Worm (Caenorhabditis elegans) whole organism, young adult: ENCODE measurements around the gene hrpa-2.

Experiments used
- B0336.3 ChIP-seq: fragments of 200-800 bp; sonication (Bioruptor generic); IDR thresholded peaks from 2 replicates; pipeline ENCODE4 v1.3.6; 2022; ENCODE audit warnings: missing genetic modification characterization, missing compliant biosample characterization
- C17E4.6 ChIP-seq: fragments of 200-800 bp; sonication (Bioruptor generic); IDR thresholded peaks from 2 replicates; pipeline ENCODE4 v1.3.6; 2022; ENCODE audit warnings: missing genetic modification reagents, missing genetic modification characterization, missing compliant biosample characterization
- F49E8.2 ChIP-seq: sonication (generic microtip); optimal IDR thresholded peaks from 3 replicates; lab custom pipeline; 2017; ENCODE audit warnings: missing genetic modification characterization, mild to moderate bottlenecking, missing compliant biosample characterization, antibody characterized with exemption, moderate library complexity; ENCODE audit not compliant: insufficient read depth
- attf-5 ChIP-seq: fragments of 200-800 bp; sonication (Bioruptor generic); optimal IDR thresholded peaks from 2 replicates; lab custom pipeline; 2018; ENCODE audit warnings: mild to moderate bottlenecking, missing genetic modification characterization, missing compliant biosample characterization
- ets-4 ChIP-seq: fragments of 200-800 bp; sonication (Bioruptor generic); optimal IDR thresholded peaks from 2 replicates; lab custom pipeline; 2018; ENCODE audit warnings: mild to moderate bottlenecking, missing genetic modification characterization, missing compliant biosample characterization
- lin-35 ChIP-seq, 3 experiments: fragments of 150-350 bp in 2 of 3; sonication (generic microtip) in 1 of 3; optimal IDR thresholded peaks; 2 replicates each; lab custom pipeline; 2014 to 2018; ENCODE audit warnings: missing biosample characterization in 3 of 3, missing genetic modification characterization in 3 of 3, missing genetic modification reagents in 3 of 3
- mes-4 ChIP-seq: sonication (generic microtip); optimal IDR thresholded peaks from 2 replicates; lab custom pipeline; 2016; ENCODE audit warnings: missing genotype, missing genetic modification characterization, missing compliant biosample characterization
- nhr-90 ChIP-seq: sonication (generic microtip); optimal IDR thresholded peaks from 2 replicates; lab custom pipeline; 2016; ENCODE audit warnings: missing genotype, mild to moderate bottlenecking, missing genetic modification characterization, missing compliant biosample characterization
- repo-1 ChIP-seq: sonication (generic microtip); optimal IDR thresholded peaks from 2 replicates; lab custom pipeline; 2017; ENCODE audit warnings: mild to moderate bottlenecking, missing genetic modification characterization, missing compliant biosample characterization
- zim-3 ChIP-seq: sonication (generic microtip); optimal IDR thresholded peaks from 2 replicates; lab custom pipeline; 2017; ENCODE audit warnings: mild to moderate bottlenecking, missing genetic modification characterization, moderate library complexity, missing compliant biosample characterization
- ztf-25 ChIP-seq: fragments of 200-800 bp; sonication (Bioruptor generic); IDR thresholded peaks from 2 replicates; pipeline ENCODE4 v1.3.6; 2022; ENCODE audit warnings: missing genetic modification reagents, missing genetic modification characterization, missing compliant biosample characterization
- ztf-3 ChIP-seq: fragments of 200-800 bp; sonication (Bioruptor generic); optimal IDR thresholded peaks from 2 replicates; lab custom pipeline; 2018; ENCODE audit warnings: mild to moderate bottlenecking, missing genetic modification characterization, missing compliant biosample characterization

ce11 chrX:5197440-5197839 is 18.7 kb upstream of the hrpa-2 start:
- TF ChIP-seq attf-5 (GFP tag; lab: Kevin White, UChicago) (no peak), C17E4.6 (GFP tag; lab: Robert Waterston, UW) (no peak), repo-1 (tag; lab: Kevin White, UChicago) (no peak), B0336.3 (GFP tag; lab: Robert Waterston, UW) (no peak), ztf-25 (GFP tag; lab: Robert Waterston, UW) (no peak), lin-35 (GFP tag; optimal IDR thresholded peaks at IDR 0.05; lab: Kevin White, UChicago) (no peak), mes-4 (tag; lab: Kevin White, UChicago) (no peak), F49E8.2 (no peak), zim-3 (tag; lab: Kevin White, UChicago) (no peak), ztf-3 (GFP tag; lab: Kevin White, UChicago) (no peak), ets-4 (GFP tag; lab: Kevin White, UChicago) (no peak), nhr-90 (tag; lab: Kevin White, UChicago) (no peak)
